Fruit fly (Drosophila melanogaster) whole organism, embryonic: ENCODE results near the gene CG46311.

Experiments
- CG7839 ChIP-seq: fragments of 200-800 bp; sonication (Bioruptor generic); optimal IDR thresholded peaks from 3 replicates; lab custom pipeline; 2018; ENCODE audit warnings: missing biosample characterization, mild to moderate bottlenecking, missing genetic modification characterization, moderate library complexity
- bowl ChIP-seq: fragments of 200-800 bp; sonication (Bioruptor generic); IDR thresholded peaks from 2 replicates; pipeline ENCODE4 v1.3.6; 2022; ENCODE audit warnings: missing biosample characterization, missing genetic modification characterization
- fru ChIP-seq: fragments of >200 bp; optimal IDR thresholded peaks from 2 replicates; lab custom pipeline; 2017
- mld ChIP-seq: fragments of 200-800 bp; sonication (Bioruptor generic); IDR thresholded peaks from 3 replicates; pipeline ENCODE4 v1.3.6; 2022; ENCODE audit warnings: missing biosample characterization, missing genetic modification characterization; ENCODE audit not compliant: partially characterized antibody

dm6 chrX:13570255-13570654 is 6.6 kb downstream of the CG46311 start:
- no peak for TF ChIP-seq bowl
- TF ChIP-seq fru (lab: Kevin White, UChicago): no peak
- TF ChIP-seq CG7839 (tag; lab: Kevin White, UChicago): no peak
- TF ChIP-seq mld: no peak
